Fruit fly (Drosophila melanogaster): Measurements from ENCODE around the gene bocks.

The bocks gene

dm6 chr3R:9590952-9591532 lies at the start of gene bocks, which contains the start of gene CG8312 (continued):
- TF ChIP-seq slou (GFP tag; optimal IDR thresholded peaks at IDR 0.05) (no peak), CG6791 (GFP tag; IDR thresholded peaks at IDR 0.05; ENCODE audit: partially characterized antibody) (no peak), ham (GFP tag; IDR thresholded peaks at IDR 0.05) (no peak), az2 (GFP tag; optimal IDR thresholded peaks at IDR 0.05) (no peak), Hand (GFP tag; optimal IDR thresholded peaks at IDR 0.05) (no peak), Tbp (GFP tag; optimal IDR thresholded peaks at IDR 0.05) (no peak), Sry-β (GFP tag; optimal IDR thresholded peaks at IDR 0.05) (peak; percentile 30), vvl (GFP tag; IDR thresholded peaks at IDR 0.05) (no peak), CG16815 (GFP tag; optimal IDR thresholded peaks at IDR 0.05) (no peak), fd3F (GFP tag; optimal IDR thresholded peaks at IDR 0.05) (no peak), onecut (GFP tag; IDR thresholded peaks at IDR 0.05) (peak; percentile 74), cad (GFP tag; optimal IDR thresholded peaks at IDR 0.05) (no peak), CG16813 (GFP tag; IDR thresholded peaks at IDR 0.05; ENCODE audit: partially characterized antibody) (no peak), Asciz (GFP tag; optimal IDR thresholded peaks at IDR 0.05) (no peak), D (optimal IDR thresholded peaks at IDR 0.05) (peak; percentile 64), D (GFP tag; optimal IDR thresholded peaks at IDR 0.05) (no peak), CG17568 (GFP tag; optimal IDR thresholded peaks at IDR 0.05) (no peak), eyg (GFP tag; optimal IDR thresholded peaks at IDR 0.05) (peak; percentile 15), tll (GFP tag; optimal IDR thresholded peaks at IDR 0.05) (no peak), sc (optimal IDR thresholded peaks at IDR 0.05) (no peak), sc (GFP tag; optimal IDR thresholded peaks at IDR 0.05) (no peak), CG12659 (GFP tag; optimal IDR thresholded peaks at IDR 0.05) (peak; percentile 89), Eip74EF (GFP tag; optimal IDR thresholded peaks at IDR 0.05) (no peak), CG1024 (GFP tag; IDR thresholded peaks at IDR 0.05) (no peak), hth (optimal IDR thresholded peaks at IDR 0.05) (no peak), Xrp1 (GFP tag; IDR thresholded peaks at IDR 0.05) (no peak), bigmax (GFP tag; optimal IDR thresholded peaks at IDR 0.05) (no peak), Sox100B (GFP tag; optimal IDR thresholded peaks at IDR 0.05) (no peak), pita (GFP tag; optimal IDR thresholded peaks at IDR 0.05) (no peak), klu (GFP tag; IDR thresholded peaks at IDR 0.05) (no peak), Nf-YB (GFP tag; optimal IDR thresholded peaks at IDR 0.05) (peak; percentile 57), Elba2 (GFP tag; optimal IDR thresholded peaks at IDR 0.05) (no peak), CG3163 (GFP tag; optimal IDR thresholded peaks at IDR 0.05) (peak; percentile 47), slbo (GFP tag; IDR thresholded peaks at IDR 0.05) (no peak), otp (GFP tag; IDR thresholded peaks at IDR 0.05) (no peak), Nf-YC (tag; optimal IDR thresholded peaks at IDR 0.05) (peak; percentile 61), CG4854 (GFP tag; optimal IDR thresholded peaks at IDR 0.05) (peak; percentile 3), CG10267 (tag; optimal IDR thresholded peaks at IDR 0.05) (peak; percentile 99), grau (tag; optimal IDR thresholded peaks at IDR 0.05) (peak; percentile 54), Atf6 (GFP tag; IDR thresholded peaks at IDR 0.05) (no peak), NK7.1 (GFP tag; optimal IDR thresholded peaks at IDR 0.05) (no peak), ato (GFP tag; IDR thresholded peaks at IDR 0.05; ENCODE audit: partially characterized antibody) (no peak), fu2 (GFP tag; optimal IDR thresholded peaks at IDR 0.05) (peak; percentile 13), CG7839 (tag; optimal IDR thresholded peaks at IDR 0.05) (peak; percentile 31), B-H2 (GFP tag; optimal IDR thresholded peaks at IDR 0.05) (peak; percentile 86), CG18764 (GFP tag; optimal IDR thresholded peaks at IDR 0.05) (peak; percentile 42), CG2889 (GFP tag; IDR thresholded peaks at IDR 0.05) (no peak), wek (GFP tag; optimal IDR thresholded peaks at IDR 0.05) (no peak), dati (GFP tag; IDR thresholded peaks at IDR 0.05) (no peak), tio (GFP tag; optimal IDR thresholded peaks at IDR 0.05) (no peak), crol (GFP tag; IDR thresholded peaks at IDR 0.05) (no peak)

Measured in whole organism, embryonic.